Worm (Caenorhabditis elegans) whole organism, L3 larva: ENCODE data around the gene tnc-2.
"Not testable (repeated sequence)": the region's sequence is repeated elsewhere in the genome, so short reads cannot be mapped to it uniquely, and the experiment has no call there.

Source experiments
- fkh-10 ChIP-seq: sonication (generic microtip); optimal IDR thresholded peaks from 2 replicates; lab custom pipeline; 2017; ENCODE audit warnings: missing biosample characterization, missing genetic modification reagents, missing genetic modification characterization
- lin-39 ChIP-seq: fragments of 150-350 bp; optimal IDR thresholded peaks from 2 replicates; lab custom pipeline; 2018; ENCODE audit warnings: missing biosample characterization, missing genetic modification reagents, missing genetic modification characterization
- tbx-2 ChIP-seq: sonication (generic microtip); optimal IDR thresholded peaks from 2 replicates; lab custom pipeline; 2016; ENCODE audit warnings: mild to moderate bottlenecking, missing genetic modification characterization, missing compliant biosample characterization

DNA sequence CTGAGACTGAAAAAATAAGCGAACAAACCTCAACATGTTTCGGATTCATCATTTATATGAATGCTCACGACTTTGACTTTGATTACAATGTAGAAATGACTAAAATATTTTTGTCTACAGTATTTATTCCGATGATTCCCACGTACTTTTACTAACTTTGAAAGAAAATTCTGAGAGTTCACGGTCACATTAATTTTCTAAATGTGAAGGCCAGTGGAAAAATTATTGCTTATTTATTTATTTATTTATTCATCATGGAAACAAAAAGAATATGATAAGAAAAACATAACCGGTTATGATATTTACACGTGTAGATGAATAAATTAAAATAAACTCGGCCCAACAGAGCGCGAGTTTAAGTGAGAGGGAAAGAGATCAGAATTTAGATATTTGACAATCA lies 26.4 kb downstream of the tnc-2 start, which contains the start of gene ZK666.8:
- TF ChIP-seq tbx-2 (tag; lab: Kevin White, UChicago); fkh-10 (GFP tag; lab: Kevin White, UChicago); lin-39: not testable (repeated sequence)
